Worm (Caenorhabditis elegans) whole organism, L2 larva: ENCODE measurements around the gene T26H8.5.

Experiments used
- C34F6.9 ChIP-seq: fragments of 150-350 bp; optimal IDR thresholded peaks from 2 replicates; lab custom pipeline; 2014; ENCODE audit warnings: missing biosample characterization, missing genetic modification characterization
- R02D3.7 ChIP-seq: fragments of 150-350 bp; optimal IDR thresholded peaks from 2 replicates; lab custom pipeline; 2014; ENCODE audit warnings: missing biosample characterization, missing genetic modification characterization
- ZK546.5 ChIP-seq: sonication (generic microtip); optimal IDR thresholded peaks from 2 replicates; lab custom pipeline; 2017; ENCODE audit warnings: missing biosample characterization, missing genetic modification characterization
- alr-1 ChIP-seq: fragments of 150-350 bp; optimal IDR thresholded peaks from 2 replicates; lab custom pipeline; 2014; ENCODE audit warnings: missing biosample characterization, missing genetic modification characterization
- aly-2 ChIP-seq: fragments of 150-350 bp; optimal IDR thresholded peaks from 2 replicates; lab custom pipeline; 2014; ENCODE audit warnings: missing biosample characterization, missing genetic modification characterization
- blmp-1 ChIP-seq: sonication (generic microtip); optimal IDR thresholded peaks from 2 replicates; lab custom pipeline; 2017; ENCODE audit warnings: missing genetic modification characterization, mild to moderate bottlenecking, missing compliant biosample characterization, antibody characterized with exemption, moderate library complexity; ENCODE audit not compliant: insufficient read depth
- ceh-16 ChIP-seq: fragments of 150-350 bp; optimal IDR thresholded peaks from 2 replicates; lab custom pipeline; 2014; ENCODE audit warnings: missing biosample characterization, missing genetic modification characterization
- dmd-4 ChIP-seq: sonication (generic microtip); optimal IDR thresholded peaks from 2 replicates; lab custom pipeline; 2017; ENCODE audit warnings: missing biosample characterization, missing genetic modification characterization
- egl-27 ChIP-seq: sonication (generic microtip); optimal IDR thresholded peaks from 3 replicates; lab custom pipeline; 2017; ENCODE audit warnings: missing biosample characterization, missing genetic modification reagents, missing genetic modification characterization
- elt-1 ChIP-seq: fragments of 150-350 bp; optimal IDR thresholded peaks from 2 replicates; lab custom pipeline; 2014; ENCODE audit warnings: missing biosample characterization, missing genetic modification characterization
- elt-3 ChIP-seq: sonication (generic microtip); optimal IDR thresholded peaks from 2 replicates; lab custom pipeline; 2017; ENCODE audit warnings: missing biosample characterization, missing genetic modification characterization
- fos-1 ChIP-seq: fragments of 150-350 bp; optimal IDR thresholded peaks from 2 replicates; lab custom pipeline; 2014; ENCODE audit warnings: missing biosample characterization, missing genetic modification characterization
- gmeb-1 ChIP-seq: fragments of 150-350 bp; optimal IDR thresholded peaks from 2 replicates; lab custom pipeline; 2014; ENCODE audit warnings: missing biosample characterization, missing genetic modification characterization
- lin-11 ChIP-seq: fragments of 150-350 bp; sonication (generic microtip); optimal IDR thresholded peaks from 2 replicates; lab custom pipeline; 2014; ENCODE audit warnings: missing biosample characterization, missing genetic modification characterization, inconsistent platforms, mixed read lengths
- lin-13 ChIP-seq: fragments of 150-350 bp; optimal IDR thresholded peaks from 2 replicates; lab custom pipeline; 2014; ENCODE audit warnings: missing biosample characterization, missing genetic modification reagents, missing genetic modification characterization
- lin-39 ChIP-seq: fragments of 150-350 bp; optimal IDR thresholded peaks from 2 replicates; lab custom pipeline; 2014; ENCODE audit warnings: missing biosample characterization, missing genetic modification reagents, missing genetic modification characterization
- lsy-2 ChIP-seq, 2 experiments: fragments of 150-350 bp in 1 of 2; sonication (generic microtip) in 1 of 2; optimal IDR thresholded peaks; 2 replicates each; lab custom pipeline; 2014 to 2017; ENCODE audit warnings: missing biosample characterization in 2 of 2, missing genetic modification characterization in 2 of 2
- mab-5 ChIP-seq: fragments of 150-350 bp; optimal IDR thresholded peaks from 2 replicates; lab custom pipeline; 2014; ENCODE audit warnings: missing biosample characterization, missing genetic modification characterization
- mbf-1 ChIP-seq: sonication (generic microtip); optimal IDR thresholded peaks from 2 replicates; lab custom pipeline; 2017; ENCODE audit warnings: missing biosample characterization, missing genetic modification characterization
- mdl-1 ChIP-seq, 2 experiments: fragments of 150-350 bp in 1 of 2; sonication (generic microtip) in 1 of 2; optimal IDR thresholded peaks; 2 replicates each; lab custom pipeline; 2017; ENCODE audit warnings: missing biosample characterization in 2 of 2, missing genetic modification characterization in 2 of 2
- nhr-10 ChIP-seq: sonication (generic microtip); optimal IDR thresholded peaks from 2 replicates; lab custom pipeline; 2017; ENCODE audit warnings: missing biosample characterization, missing genetic modification characterization
- nhr-11 ChIP-seq: fragments of 150-350 bp; optimal IDR thresholded peaks from 2 replicates; lab custom pipeline; 2014; ENCODE audit warnings: missing biosample characterization, missing genetic modification characterization
- nhr-129 ChIP-seq: fragments of 150-350 bp; optimal IDR thresholded peaks from 2 replicates; lab custom pipeline; 2014; ENCODE audit warnings: missing biosample characterization, missing genetic modification characterization
- nhr-21 ChIP-seq: fragments of 150-350 bp; optimal IDR thresholded peaks from 2 replicates; lab custom pipeline; 2014; ENCODE audit warnings: missing biosample characterization, missing genetic modification characterization
- nhr-23 ChIP-seq: fragments of 150-350 bp; optimal IDR thresholded peaks from 2 replicates; lab custom pipeline; 2014; ENCODE audit warnings: missing biosample characterization, missing genetic modification reagents, missing genetic modification characterization
- nhr-25 ChIP-seq: fragments of 150-350 bp; sonication (generic microtip); optimal IDR thresholded peaks from 3 replicates; lab custom pipeline; 2014; ENCODE audit warnings: missing biosample characterization, missing genetic modification characterization
- nhr-77 ChIP-seq: fragments of 150-350 bp; optimal IDR thresholded peaks from 2 replicates; lab custom pipeline; 2014; ENCODE audit warnings: missing biosample characterization, missing genetic modification characterization
- peb-1 ChIP-seq: fragments of 150-350 bp; optimal IDR thresholded peaks from 2 replicates; lab custom pipeline; 2014; ENCODE audit warnings: missing biosample characterization, missing genetic modification characterization
- sem-4 ChIP-seq: fragments of 150-350 bp; optimal IDR thresholded peaks from 2 replicates; lab custom pipeline; 2014; ENCODE audit warnings: missing biosample characterization, missing genetic modification reagents, missing genetic modification characterization
- sma-3 ChIP-seq: sonication (generic microtip); optimal IDR thresholded peaks from 2 replicates; lab custom pipeline; 2016; ENCODE audit warnings: missing genetic modification reagents, missing genetic modification characterization, missing compliant biosample characterization
- unc-55 ChIP-seq: fragments of 150-350 bp; sonication (generic microtip); optimal IDR thresholded peaks from 3 replicates; lab custom pipeline; 2014; ENCODE audit warnings: missing biosample characterization, missing genetic modification reagents, missing genetic modification characterization
- zag-1 ChIP-seq: fragments of 150-350 bp; optimal IDR thresholded peaks from 2 replicates; lab custom pipeline; 2014; ENCODE audit warnings: missing biosample characterization, missing genetic modification characterization
- ztf-11 ChIP-seq: sonication (generic microtip); optimal IDR thresholded peaks from 2 replicates; lab custom pipeline; 2017; ENCODE audit warnings: missing biosample characterization, missing genetic modification characterization
- ztf-4 ChIP-seq: fragments of 150-350 bp; optimal IDR thresholded peaks from 2 replicates; lab custom pipeline; 2014; ENCODE audit warnings: missing biosample characterization, missing genetic modification characterization

T26H8.5 gene

DNA sequence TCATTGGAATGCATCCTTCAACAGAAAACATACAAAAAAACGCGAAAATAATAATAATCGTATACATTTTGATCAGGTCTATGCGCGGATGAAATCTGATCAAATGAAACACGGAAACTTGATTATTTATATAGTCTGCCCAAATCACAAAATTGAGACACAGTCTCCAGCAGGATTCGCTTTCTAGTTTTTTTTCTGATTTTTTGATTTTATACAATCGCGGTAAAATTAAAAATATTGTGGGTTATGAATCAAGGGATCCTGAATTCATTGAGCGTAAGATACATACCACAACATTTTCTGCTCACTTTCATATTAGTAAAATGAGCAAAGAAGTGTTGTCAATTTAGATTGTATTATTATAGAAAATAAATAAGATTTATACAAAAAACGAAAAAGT, 43.6 kb upstream of the T26H8.5 start, which contains the start of gene clec-230:
TSS of gene clec-230 (minus strand) at position 101 of the 400 bp plus-strand sequence.
- TF ChIP-seq mdl-1 (tag; optimal IDR thresholded peaks at IDR 0.05; lab: Kevin White, UChicago) (no peak), nhr-11 (tag; lab: Kevin White, UChicago) (no peak), peb-1 (tag; lab: Kevin White, UChicago) (no peak), C34F6.9 (tag; lab: Kevin White, UChicago) (no peak), sem-4 (tag; lab: Kevin White, UChicago) (no peak), lin-13 (GFP tag; lab: Kevin White, UChicago) (no peak), fos-1 (no peak), ztf-4 (tag; lab: Kevin White, UChicago) (no peak), zag-1 (tag; lab: Kevin White, UChicago) (no peak)
- TF ChIP-seq, all 48 proteins: peak for 0

DNA sequence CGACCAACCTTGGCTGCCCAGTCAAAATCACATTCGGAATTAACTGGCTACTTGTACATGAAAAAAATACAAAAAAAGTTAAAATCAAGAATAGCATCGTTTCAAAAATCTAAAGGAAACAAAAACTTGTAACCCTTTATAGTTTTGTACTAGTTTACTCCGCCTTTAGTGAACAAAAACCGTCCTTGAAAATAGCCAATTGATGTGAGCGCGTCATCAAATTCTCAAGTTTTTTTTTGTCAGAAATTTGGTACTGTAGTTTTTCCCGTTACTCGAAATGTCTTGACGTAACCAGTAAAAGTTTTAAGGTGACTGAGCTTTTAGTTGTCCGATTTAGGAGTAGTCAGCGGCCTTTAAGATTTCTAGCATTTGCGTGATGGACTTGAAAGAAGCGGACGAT, 41.9 kb upstream of the T26H8.5 start, which contains the start of gene C29F3.3:
TSS of gene C29F3.3 (minus strand) at position 101 of the 400 bp plus-strand sequence.
- TF ChIP-seq nhr-77 (tag; lab: Kevin White, UChicago) (no peak), blmp-1 (tag; lab: Kevin White, UChicago) (no peak), R02D3.7 (tag; lab: Kevin White, UChicago) (no peak), sma-3 (GFP tag; lab: Kevin White, UChicago) (no peak), ZK546.5 (tag; lab: Kevin White, UChicago) (no peak), nhr-10 (no peak), aly-2 (tag; lab: Kevin White, UChicago) (no peak), mbf-1 (tag; lab: Kevin White, UChicago) (no peak), gmeb-1 (tag; lab: Kevin White, UChicago) (no peak), nhr-25 (tag; lab: Kevin White, UChicago) (no peak), nhr-23 (no peak), peb-1 (tag; lab: Kevin White, UChicago) (no peak), sem-4 (tag; lab: Kevin White, UChicago) (no peak)

DNA sequence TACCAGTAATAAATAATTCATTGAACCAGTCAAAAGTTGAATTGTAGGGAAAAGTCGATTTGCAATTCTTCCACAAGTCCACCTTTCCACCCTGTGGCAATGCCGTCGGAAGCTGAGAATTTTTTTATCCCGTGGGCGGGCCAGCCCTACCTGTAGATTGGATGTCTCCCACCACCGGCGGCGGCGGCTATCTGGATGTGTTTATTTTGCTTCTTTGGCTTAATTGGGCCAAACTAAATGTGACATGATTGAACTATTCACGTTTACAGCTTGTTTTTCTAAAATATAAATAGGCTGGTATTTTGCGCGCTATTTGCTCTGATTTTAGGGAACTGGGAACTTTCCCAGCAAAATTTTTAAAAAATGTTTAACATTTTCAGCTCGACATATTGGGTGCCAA, 39.1 kb upstream of the T26H8.5 start, which contains the start of gene wrt-8:
TSS of gene wrt-8 (minus strand) at position 101 of the 400 bp plus-strand sequence.
- no peak for TF ChIP-seq lin-11
- TF ChIP-seq nhr-10 = no peak
- no peak for TF ChIP-seq ztf-11
- no peak for TF ChIP-seq ZK546.5 (tag; lab: Kevin White, UChicago)
- TF ChIP-seq zag-1 (tag; lab: Kevin White, UChicago) = no peak
- no peak for TF ChIP-seq ztf-4 (tag; lab: Kevin White, UChicago)
- TF ChIP-seq nhr-25 (tag; lab: Kevin White, UChicago) = no peak
- no peak for TF ChIP-seq lin-13 (GFP tag; lab: Kevin White, UChicago)
- TF ChIP-seq elt-3 (tag; lab: Kevin White, UChicago) = no peak
- no peak for TF ChIP-seq dmd-4 (tag; lab: Kevin White, UChicago)

DNA sequence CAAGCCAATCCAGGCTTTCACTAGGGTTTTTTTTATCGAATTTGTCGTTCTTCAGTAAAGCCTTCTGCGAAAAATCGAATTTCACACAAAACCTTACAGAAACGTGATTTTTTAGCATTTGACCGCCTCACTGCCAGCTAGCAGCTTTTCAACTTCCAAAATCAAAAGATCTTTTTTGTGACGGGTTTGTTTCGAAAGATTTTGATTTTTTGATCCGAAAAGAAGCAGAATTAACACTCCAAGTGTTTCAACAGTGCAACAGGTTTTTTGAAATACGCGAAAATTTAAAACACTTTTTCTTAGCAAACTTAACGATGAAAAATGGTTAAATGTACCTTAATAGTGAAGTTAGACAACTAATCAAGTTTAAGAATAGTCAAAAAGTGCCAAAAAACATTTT, 36.0 kb upstream of the T26H8.5 start, which contains the start of gene clec-229:
TSS of gene clec-229 (minus strand) at position 101 of the 400 bp plus-strand sequence.
- TF ChIP-seq gmeb-1 (tag; lab: Kevin White, UChicago) = no peak
- no peak for TF ChIP-seq egl-27
- no peak for TF ChIP-seq unc-55 (GFP tag; lab: Kevin White, UChicago)
- no peak for TF ChIP-seq aly-2 (tag; lab: Kevin White, UChicago)
- TF ChIP-seq lin-39 (tag; lab: Kevin White, UChicago) = no peak
- no peak for TF ChIP-seq nhr-21 (tag; lab: Kevin White, UChicago)
- no peak for TF ChIP-seq lsy-2 (tag; optimal IDR thresholded peaks at IDR 0.05; lab: Kevin White, UChicago)
- TF ChIP-seq mbf-1 (tag; lab: Kevin White, UChicago) = no peak
- no peak for TF ChIP-seq sem-4 (tag; lab: Kevin White, UChicago)
- no peak for TF ChIP-seq nhr-129 (tag; lab: Kevin White, UChicago)
- no peak for TF ChIP-seq mab-5 (tag; lab: Kevin White, UChicago)
- TF ChIP-seq peb-1 (tag; lab: Kevin White, UChicago) = no peak
- no peak for TF ChIP-seq elt-3 (tag; lab: Kevin White, UChicago)
- TF ChIP-seq ceh-16 (tag; lab: Kevin White, UChicago) = no peak
- no peak for TF ChIP-seq R02D3.7 (tag; lab: Kevin White, UChicago)
- no peak for TF ChIP-seq alr-1 (tag; lab: Kevin White, UChicago)
- no peak for TF ChIP-seq elt-1 (tag; lab: Kevin White, UChicago)
- TF ChIP-seq sma-3 (GFP tag; lab: Kevin White, UChicago) = no peak
- TF ChIP-seq blmp-1 (tag; lab: Kevin White, UChicago) = no peak
- no peak for TF ChIP-seq fos-1
